Fruit fly (Drosophila melanogaster): Measurements from ENCODE around the gene CG4842.
A peak's percentile ranks its signal among the peaks of the same experiment; 100 is the strongest.

CG4842 gene

dm6 chr3L:16377768-16378764 is 9.9 kb downstream of the CG4842 start, which contains the start of gene roq (continued):
- TF ChIP-seq CG12659 (GFP tag; optimal IDR thresholded peaks at IDR 0.05), result peak; percentile 61
- TF ChIP-seq chinmo (GFP tag; IDR thresholded peaks at IDR 0.05; ENCODE audit: partially characterized antibody), result peak; percentile 72; the same call in 3 of the 4 replicates
- no peak for TF ChIP-seq jigr1 (GFP tag; IDR thresholded peaks at IDR 0.05)
- TF ChIP-seq CG8281 (tag; optimal IDR thresholded peaks at IDR 0.05), result no peak
- no peak for TF ChIP-seq stc (GFP tag; IDR thresholded peaks at IDR 0.05)
- peak; percentile 59 for TF ChIP-seq HmgD (GFP tag; optimal IDR thresholded peaks at IDR 0.05)
- peak; percentile 44 for TF ChIP-seq CG33213 (GFP tag; optimal IDR thresholded peaks at IDR 0.05)
- TF ChIP-seq dati (GFP tag; IDR thresholded peaks at IDR 0.05), result no peak
- TF ChIP-seq mam (GFP tag; optimal IDR thresholded peaks at IDR 0.05), result no peak
- no peak for TF ChIP-seq da (GFP tag; optimal IDR thresholded peaks at IDR 0.05)
- no peak for TF ChIP-seq fu2 (GFP tag; optimal IDR thresholded peaks at IDR 0.05)
- no peak for TF ChIP-seq CG7357 (GFP tag; IDR thresholded peaks at IDR 0.05)
- TF ChIP-seq CG5953 (GFP tag; IDR thresholded peaks at IDR 0.05), result no peak
- peak; percentile 81 for TF ChIP-seq CG4617 (GFP tag; optimal IDR thresholded peaks at IDR 0.05; ENCODE audit: borderline replicate concordance)
- TF ChIP-seq Fer3 (tag; optimal IDR thresholded peaks at IDR 0.05), result no peak
- no peak for TF ChIP-seq CG15073 (GFP tag; optimal IDR thresholded peaks at IDR 0.05)
- TF ChIP-seq CG34376 (GFP tag; optimal IDR thresholded peaks at IDR 0.05), result peak; percentile 17
- TF ChIP-seq Xrp1 (GFP tag; IDR thresholded peaks at IDR 0.05), result no peak
- no peak for TF ChIP-seq NFAT (GFP tag; IDR thresholded peaks at IDR 0.05)
- no peak for TF ChIP-seq CG17359 (tag; optimal IDR thresholded peaks at IDR 0.05)
- TF ChIP-seq CG9932 (GFP tag; IDR thresholded peaks at IDR 0.05), result no peak
- no peak for TF ChIP-seq Atf3 (GFP tag; optimal IDR thresholded peaks at IDR 0.05)
- TF ChIP-seq CG30020 (tag; optimal IDR thresholded peaks at IDR 0.05), result peak; percentile 3
- TF ChIP-seq CG3281 (GFP tag; optimal IDR thresholded peaks at IDR 0.05), result no peak
- TF ChIP-seq Drgx (GFP tag; IDR thresholded peaks at IDR 0.05), result no peak
- TF ChIP-seq grn (GFP tag; optimal IDR thresholded peaks at IDR 0.05), result peak; percentile 91
- no peak for TF ChIP-seq CG1024 (GFP tag; IDR thresholded peaks at IDR 0.05)
- TF ChIP-seq CG10321 (GFP tag; IDR thresholded peaks at IDR 0.05), result no peak
- TF ChIP-seq lmd (GFP tag; IDR thresholded peaks at IDR 0.05), result no peak
- TF ChIP-seq zen2 (GFP tag; IDR thresholded peaks at IDR 0.05; ENCODE audit: partially characterized antibody), result no peak
- TF ChIP-seq CG13123 (GFP tag; optimal IDR thresholded peaks at IDR 0.05), result no peak
- TF ChIP-seq twi (tag; optimal IDR thresholded peaks at IDR 0.05), result peak; percentile 4
- peak; percentile 78 for TF ChIP-seq Myb (GFP tag; optimal IDR thresholded peaks at IDR 0.05)
- TF ChIP-seq CG17912 (GFP tag; optimal IDR thresholded peaks at IDR 0.05), result no peak
- TF ChIP-seq Bdp1 (GFP tag; optimal IDR thresholded peaks at IDR 0.05), result no peak
- TF ChIP-seq dpn (GFP tag; optimal IDR thresholded peaks at IDR 0.05), result no peak
- peak; percentile 15 for TF ChIP-seq corto (GFP tag; optimal IDR thresholded peaks at IDR 0.05)
- TF ChIP-seq Lhr (GFP tag; optimal IDR thresholded peaks at IDR 0.05), result peak; percentile 39
- TF ChIP-seq CG42726 (GFP tag; IDR thresholded peaks at IDR 0.05; ENCODE audit: partially characterized antibody), result peak; percentile 62; the same call in 1 of the 2 replicates
- no peak for TF ChIP-seq ind (GFP tag; optimal IDR thresholded peaks at IDR 0.05)
- TF ChIP-seq CG17361 (GFP tag; IDR thresholded peaks at IDR 0.05), result no peak
- TF ChIP-seq CG8290 (GFP tag; optimal IDR thresholded peaks at IDR 0.05), result no peak
- no peak for TF ChIP-seq CG8290 (tag; optimal IDR thresholded peaks at IDR 0.05)
- peak; percentile 16 for TF ChIP-seq CHES-1-like (GFP tag; optimal IDR thresholded peaks at IDR 0.05)
- TF ChIP-seq jing (GFP tag; optimal IDR thresholded peaks at IDR 0.05), result no peak
- no peak for TF ChIP-seq CG9727 (GFP tag; optimal IDR thresholded peaks at IDR 0.05)
- TF ChIP-seq lola (GFP tag; optimal IDR thresholded peaks at IDR 0.05), result peak in 1 of 3 experiments; percentile 88
- TF ChIP-seq hbn (GFP tag; IDR thresholded peaks at IDR 0.05; ENCODE audit: partially characterized antibody), result peak; percentile 44; the same call in 1 of the 2 replicates
- TF ChIP-seq yki (optimal IDR thresholded peaks at IDR 0.05), result no peak

Data from whole organism, embryonic.